Fruit fly (Drosophila melanogaster) whole organism, pupa: Measurements from ENCODE around the gene ago.

Experiments
- CG10348 ChIP-seq: fragments of 200-800 bp; sonication (Bioruptor generic); IDR thresholded peaks from 2 replicates; pipeline ENCODE4 v1.3.6; 2022; ENCODE audit warnings: missing biosample characterization, missing genetic modification characterization
- CG12605 ChIP-seq: fragments of 200-800 bp; sonication (Bioruptor generic); IDR thresholded peaks from 2 replicates; pipeline ENCODE4 v1.3.6; 2022; ENCODE audit warnings: missing biosample characterization, missing genetic modification characterization
- CG13204 ChIP-seq: fragments of 200-800 bp; sonication (Bioruptor generic); optimal IDR thresholded peaks from 2 replicates; lab custom pipeline; 2018; ENCODE audit warnings: missing biosample characterization, mild to moderate bottlenecking, missing genetic modification characterization, moderate library complexity
- CG14655 ChIP-seq: fragments of 200-800 bp; sonication (Bioruptor generic); optimal IDR thresholded peaks from 3 replicates; lab custom pipeline; 2017; ENCODE audit warnings: mild to moderate bottlenecking, missing biosample characterization, missing genetic modification reagents, missing genetic modification characterization
- CG15710 ChIP-seq: fragments of 200-800 bp; sonication (Bioruptor generic); optimal IDR thresholded peaks from 2 replicates; lab custom pipeline; 2018; ENCODE audit warnings: missing biosample characterization, mild to moderate bottlenecking, missing genetic modification characterization, moderate library complexity
- CG17806 ChIP-seq: fragments of 200-800 bp; sonication (Bioruptor generic); optimal IDR thresholded peaks from 2 replicates; lab custom pipeline; 2018; ENCODE audit warnings: missing biosample characterization, mild to moderate bottlenecking, missing genetic modification characterization, moderate library complexity
- CG32121 ChIP-seq: fragments of 200-800 bp; sonication (Bioruptor generic); IDR thresholded peaks from 2 replicates; pipeline ENCODE4 v1.3.6; 2022; ENCODE audit warnings: missing biosample characterization, missing genetic modification characterization
- CG34367 ChIP-seq: fragments of 200-800 bp; sonication (Bioruptor generic); optimal IDR thresholded peaks from 2 replicates; lab custom pipeline; 2018; ENCODE audit warnings: missing biosample characterization, mild to moderate bottlenecking, missing genetic modification characterization
- CG4496 ChIP-seq: fragments of 200-800 bp; sonication (Bioruptor generic); IDR thresholded peaks from 3 replicates; pipeline ENCODE4 v1.3.6; 2022; ENCODE audit warnings: missing biosample characterization, missing genetic modification characterization
- CG8159 ChIP-seq: fragments of 200-800 bp; sonication (Bioruptor generic); optimal IDR thresholded peaks from 3 replicates; lab custom pipeline; 2018; ENCODE audit warnings: missing biosample characterization, mild to moderate bottlenecking, missing genetic modification characterization, moderate library complexity
- CG8301 ChIP-seq: fragments of 200-800 bp; sonication (Bioruptor generic); optimal IDR thresholded peaks from 2 replicates; lab custom pipeline; 2018; ENCODE audit warnings: missing biosample characterization, mild to moderate bottlenecking, missing genetic modification characterization
- CG9948 ChIP-seq: fragments of 200-800 bp; sonication (Bioruptor generic); optimal IDR thresholded peaks from 2 replicates; lab custom pipeline; 2018; ENCODE audit warnings: missing biosample characterization, mild to moderate bottlenecking, missing genetic modification characterization, moderate library complexity
- D1 ChIP-seq: fragments of 200-800 bp; sonication (Bioruptor generic); optimal IDR thresholded peaks from 2 replicates; lab custom pipeline; 2018; ENCODE audit warnings: missing biosample characterization, mild to moderate bottlenecking, missing genetic modification characterization, moderate library complexity
- EcR ChIP-seq: fragments of 200-800 bp; sonication (Bioruptor generic); optimal IDR thresholded peaks from 3 replicates; lab custom pipeline; 2019; ENCODE audit warnings: missing biosample characterization, missing genetic modification characterization, mild to moderate bottlenecking, moderate library complexity, missing genetic modification reagents
- Ets98B ChIP-seq: fragments of 200-800 bp; sonication (Bioruptor generic); IDR thresholded peaks from 2 replicates; pipeline ENCODE4 v1.3.6; 2022; ENCODE audit warnings: missing biosample characterization, missing genetic modification characterization
- Pif1A ChIP-seq: fragments of 200-800 bp; sonication (Bioruptor generic); optimal IDR thresholded peaks from 3 replicates; lab custom pipeline; 2016; ENCODE audit warnings: missing biosample characterization, missing genetic modification characterization
- Pif1B ChIP-seq: fragments of 200-800 bp; sonication (Bioruptor generic); optimal IDR thresholded peaks from 3 replicates; lab custom pipeline; 2016; ENCODE audit warnings: missing biosample characterization, missing genetic modification characterization
- Snoo ChIP-seq: fragments of 200-800 bp; sonication (Bioruptor generic); optimal IDR thresholded peaks from 3 replicates; lab custom pipeline; 2017; ENCODE audit warnings: missing biosample characterization, mild to moderate bottlenecking, missing genetic modification characterization, inconsistent platforms
- fd96Ca ChIP-seq: fragments of 200-800 bp; sonication (Bioruptor generic); IDR thresholded peaks from 3 replicates; pipeline ENCODE4 v1.3.6; 2022; ENCODE audit warnings: missing biosample characterization, missing genetic modification characterization
- gl ChIP-seq: fragments of 200-800 bp; sonication (Bioruptor generic); optimal IDR thresholded peaks from 2 replicates; lab custom pipeline; 2018; ENCODE audit warnings: missing biosample characterization, mild to moderate bottlenecking, missing genetic modification characterization
- rn ChIP-seq: fragments of 200-800 bp; sonication (Bioruptor generic); IDR thresholded peaks from 2 replicates; pipeline ENCODE4 v1.3.6; 2022; ENCODE audit warnings: missing biosample characterization, missing genetic modification characterization

The ago gene

dm6 chr3L:4209078-4209477, 45.0 kb downstream of the ago start, which contains the start of gene Cpr64Aa:
Cpr64Aa (minus strand) TSS chr3L:4209178.
- no peak for TF ChIP-seq CG17806 (tag; lab: Kevin White, UChicago)
- no peak for TF ChIP-seq CG15710
- no peak for TF ChIP-seq CG4496 (GFP tag; lab: Robert Waterston, UW)
- no peak for TF ChIP-seq CG8159 (tag; lab: Kevin White, UChicago)
- TF ChIP-seq CG8301 (tag; lab: Kevin White, UChicago), result no peak
- no peak for TF ChIP-seq Pif1A (GFP tag; lab: Kevin White, UChicago)
- TF ChIP-seq D1 (tag; lab: Kevin White, UChicago), result no peak
- no peak for TF ChIP-seq CG32121 (GFP tag; lab: Robert Waterston, UW)
- TF ChIP-seq CG9948 (tag; lab: Kevin White, UChicago), result no peak
- no peak for TF ChIP-seq Pif1B
- TF ChIP-seq Ets98B (GFP tag; lab: Robert Waterston, UW), result no peak
- no peak for TF ChIP-seq rn (GFP tag; lab: Robert Waterston, UW)
- TF ChIP-seq CG34367 (tag; lab: Kevin White, UChicago), result no peak
- TF ChIP-seq EcR (GFP tag; lab: Kevin White, UChicago), result no peak
- no peak for TF ChIP-seq CG13204 (GFP tag; lab: Kevin White, UChicago)
- TF ChIP-seq CG10348 (GFP tag; lab: Robert Waterston, UW), result no peak
- no peak for TF ChIP-seq fd96Ca
- no peak for TF ChIP-seq CG14655 (GFP tag; lab: Kevin White, UChicago)
- no peak for TF ChIP-seq CG12605 (GFP tag; lab: Robert Waterston, UW)
- TF ChIP-seq Snoo (tag; lab: Kevin White, UChicago), result no peak

- TF ChIP-seq EcR (GFP tag; lab: Kevin White, UChicago), result no peak
- TF ChIP-seq CG13204 (GFP tag; lab: Kevin White, UChicago), result no peak
- no peak for TF ChIP-seq CG9948 (tag; lab: Kevin White, UChicago)
- TF ChIP-seq CG8159 (tag; lab: Kevin White, UChicago), result no peak
- no peak for TF ChIP-seq CG15710
- no peak for TF ChIP-seq fd96Ca
- TF ChIP-seq Pif1A (GFP tag; lab: Kevin White, UChicago), result no peak
- TF ChIP-seq Pif1B, result no peak
- no peak for TF ChIP-seq CG17806 (tag; lab: Kevin White, UChicago)
- no peak for TF ChIP-seq CG32121 (GFP tag; lab: Robert Waterston, UW)
- no peak for TF ChIP-seq rn (GFP tag; lab: Robert Waterston, UW)
- TF ChIP-seq Snoo (tag; lab: Kevin White, UChicago), result no peak
- no peak for TF ChIP-seq CG4496 (GFP tag; lab: Robert Waterston, UW)
- no peak for TF ChIP-seq CG8301 (tag; lab: Kevin White, UChicago)
- TF ChIP-seq CG14655 (GFP tag; lab: Kevin White, UChicago), result no peak
- no peak for TF ChIP-seq gl
- no peak for TF ChIP-seq CG12605 (GFP tag; lab: Robert Waterston, UW)
- no peak for TF ChIP-seq Ets98B (GFP tag; lab: Robert Waterston, UW)
- no peak for TF ChIP-seq CG34367 (tag; lab: Kevin White, UChicago)
- TF ChIP-seq, all 21 proteins: peak for 0
Measured at dm6 chr3L:4204867-4205266, 49.2 kb downstream of the ago start.

dm6 chr3L:4204239-4204638, 49.9 kb downstream of the ago start, which contains the start of gene CG15005:
CG15005 (minus strand) TSS chr3L:4204339.
- TF ChIP-seq CG8159 (tag; lab: Kevin White, UChicago) (no peak), CG9948 (tag; lab: Kevin White, UChicago) (no peak), CG17806 (tag; lab: Kevin White, UChicago) (no peak)
- TF ChIP-seq, all 21 proteins: peak for 0
